Worm (Caenorhabditis elegans) whole organism, L4 larva: ENCODE results near the gene rpl-39.

Experiments used
- Y5F2A.4 ChIP-seq: fragments of 200-800 bp; sonication (Bioruptor generic); optimal IDR thresholded peaks from 2 replicates; lab custom pipeline; 2018; ENCODE audit warnings: mild to moderate bottlenecking, missing genetic modification characterization, missing compliant biosample characterization
- ama-1 ChIP-seq: fragments of 150-350 bp; optimal IDR thresholded peaks from 2 replicates; lab custom pipeline; 2014; ENCODE audit warnings: inconsistent platforms, mixed read lengths
- daf-16 ChIP-seq, 3 experiments: sonication (generic microtip); optimal IDR thresholded peaks; 2 replicates each; lab custom pipeline; 2016 to 2017; ENCODE audit warnings: missing genetic modification characterization in 3 of 3, missing genetic modification reagents in 3 of 3, mild to moderate bottlenecking in 2 of 3, missing compliant biosample characterization in 2 of 3, missing biosample characterization in 1 of 3, moderate library complexity in 1 of 3
- sdz-12 ChIP-seq: fragments of 200-800 bp; sonication (Bioruptor generic); optimal IDR thresholded peaks from 2 replicates; lab custom pipeline; 2018; ENCODE audit warnings: mild to moderate bottlenecking, missing genetic modification characterization, missing compliant biosample characterization
- snpc-4 ChIP-seq: fragments of 150-350 bp; optimal IDR thresholded peaks from 2 replicates; lab custom pipeline; 2014; ENCODE audit warnings: missing biosample characterization, missing genetic modification characterization

DNA sequence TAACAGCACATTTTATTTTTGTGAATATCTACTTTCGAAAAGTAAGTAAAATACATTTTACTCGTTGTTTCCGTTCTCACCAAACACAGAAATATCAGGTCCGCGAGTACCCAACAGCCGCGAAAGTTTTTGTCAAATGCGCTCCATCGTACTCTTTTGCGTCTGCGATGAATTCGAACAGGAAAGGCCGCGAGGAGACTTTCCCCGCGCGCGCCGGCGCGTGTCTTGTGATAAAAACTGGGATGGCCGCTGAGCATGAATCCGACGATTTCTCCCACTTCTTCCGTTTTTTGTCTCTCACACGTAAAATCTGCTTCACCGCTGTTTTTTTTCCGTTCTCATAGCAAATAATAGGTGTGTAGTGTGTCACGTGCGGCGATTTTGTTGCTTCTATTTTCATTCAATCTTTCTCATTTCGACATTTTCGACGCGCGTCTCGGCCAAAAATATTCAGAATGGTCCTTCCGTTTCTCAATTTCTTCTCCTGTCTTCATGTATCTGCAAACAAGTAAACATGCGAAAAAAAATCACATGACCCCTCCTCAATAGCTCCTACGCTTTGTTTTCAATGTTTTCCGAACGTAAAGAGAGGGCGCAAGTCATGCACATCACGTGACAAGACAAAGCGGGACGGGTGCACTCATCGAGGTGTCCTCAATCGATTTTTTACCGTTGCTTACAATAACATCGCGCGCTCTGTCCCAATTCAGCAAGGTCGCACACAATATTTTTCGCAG is 28.4 kb upstream of the rpl-39 start, which contains the start of gene uvs-1:
- TF ChIP-seq ama-1 (lab: Kevin White, UChicago) (no peak), snpc-4 (no peak), Y5F2A.4 (GFP tag; lab: Kevin White, UChicago) (no peak), sdz-12 (GFP tag; lab: Kevin White, UChicago) (no peak), daf-16 (GFP tag; optimal IDR thresholded peaks at IDR 0.05; lab: Kevin White, UChicago) (peak in 1 of 2 experiments; percentile 69), daf-16 (tag; optimal IDR thresholded peaks at IDR 0.05; lab: Kevin White, UChicago) (peak; percentile 81)
